Worm (Caenorhabditis elegans) whole organism, L4 larva: ENCODE measurements around the gene tbb-4.

Source experiments
- D1046.2 ChIP-seq: fragments of 200-800 bp; sonication (Bioruptor generic); IDR thresholded peaks from 2 replicates; pipeline ENCODE4 v1.3.6; 2022; ENCODE audit warnings: missing genetic modification characterization, missing compliant biosample characterization
- F10B5.3 ChIP-seq: sonication (generic microtip); optimal IDR thresholded peaks from 2 replicates; lab custom pipeline; 2016; ENCODE audit warnings: mild to moderate bottlenecking, missing genetic modification characterization, missing compliant biosample characterization
- F37D6.2 ChIP-seq: sonication (generic microtip); optimal IDR thresholded peaks from 2 replicates; lab custom pipeline; 2016; ENCODE audit warnings: mild to moderate bottlenecking, missing genetic modification characterization, missing compliant biosample characterization
- F49E8.2 ChIP-seq: sonication (generic microtip); optimal IDR thresholded peaks from 2 replicates; lab custom pipeline; 2016; ENCODE audit warnings: missing compliant biosample characterization, mild to moderate bottlenecking, missing genetic modification characterization, borderline replicate concordance
- T20F7.1 ChIP-seq: fragments of 200-800 bp; sonication (Bioruptor generic); optimal IDR thresholded peaks from 2 replicates; lab custom pipeline; 2018; ENCODE audit warnings: mild to moderate bottlenecking, missing genetic modification characterization, missing compliant biosample characterization
- Y75B8A.6 ChIP-seq: fragments of 200-800 bp; sonication (Bioruptor generic); IDR thresholded peaks from 2 replicates; pipeline ENCODE4 v1.3.6; 2022; ENCODE audit warnings: missing genetic modification reagents, missing genetic modification characterization, missing compliant biosample characterization
- aly-2 ChIP-seq: sonication (generic microtip); optimal IDR thresholded peaks from 2 replicates; lab custom pipeline; 2018; ENCODE audit warnings: missing biosample characterization, missing genetic modification characterization
- ama-1 ChIP-seq: fragments of 150-350 bp; optimal IDR thresholded peaks from 2 replicates; lab custom pipeline; 2014; ENCODE audit warnings: inconsistent platforms, mixed read lengths
- ceh-62 ChIP-seq: sonication (generic microtip); optimal IDR thresholded peaks from 2 replicates; lab custom pipeline; 2017; ENCODE audit warnings: missing biosample characterization, missing genetic modification characterization
- daf-12 ChIP-seq: fragments of 150-350 bp; optimal IDR thresholded peaks from 2 replicates; lab custom pipeline; 2014; ENCODE audit warnings: missing biosample characterization, missing genetic modification reagents, missing genetic modification characterization
- daf-16 ChIP-seq, 3 experiments: sonication (generic microtip); optimal IDR thresholded peaks; 2 replicates each; lab custom pipeline; 2016 to 2017; ENCODE audit warnings: missing genetic modification characterization in 3 of 3, missing genetic modification reagents in 3 of 3, mild to moderate bottlenecking in 2 of 3, missing compliant biosample characterization in 2 of 3, missing biosample characterization in 1 of 3, moderate library complexity in 1 of 3
- daf-19 ChIP-seq: fragments of 200-800 bp; sonication (Bioruptor generic); conservative IDR thresholded peaks from 2 replicates; pipeline ENCODE4 v1.3.6; 2022; ENCODE audit warnings: missing genetic modification characterization, missing compliant biosample characterization
- daf-8 ChIP-seq: fragments of 200-800 bp; sonication (Bioruptor generic); IDR thresholded peaks from 2 replicates; pipeline ENCODE4 v1.3.6; 2022; ENCODE audit warnings: missing genetic modification characterization, missing compliant biosample characterization
- dmd-6 ChIP-seq: fragments of 200-800 bp; sonication (Bioruptor generic); IDR thresholded peaks from 2 replicates; pipeline ENCODE4 v1.3.6; 2022; ENCODE audit warnings: missing genetic modification reagents, missing genetic modification characterization, missing compliant biosample characterization
- dmd-8 ChIP-seq: fragments of 200-800 bp; sonication (Bioruptor generic); IDR thresholded peaks from 2 replicates; pipeline ENCODE4 v1.3.6; 2022; ENCODE audit warnings: missing genetic modification characterization, missing compliant biosample characterization
- dmd-9 ChIP-seq: fragments of 200-800 bp; sonication (Bioruptor generic); IDR thresholded peaks from 2 replicates; pipeline ENCODE4 v1.3.6; 2022; ENCODE audit warnings: missing genetic modification reagents, missing genetic modification characterization, missing compliant biosample characterization
- dpl-1 ChIP-seq: fragments of 150-350 bp; optimal IDR thresholded peaks from 2 replicates; lab custom pipeline; 2014; ENCODE audit warnings: missing biosample characterization, missing genetic modification reagents, missing genetic modification characterization
- duxl-1 ChIP-seq: sonication (generic microtip); optimal IDR thresholded peaks from 2 replicates; lab custom pipeline; 2016; ENCODE audit warnings: mild to moderate bottlenecking, missing genetic modification characterization, moderate library complexity, missing compliant biosample characterization; ENCODE audit not compliant: poor library complexity
- dve-1 ChIP-seq: sonication (generic microtip); optimal IDR thresholded peaks from 2 replicates; lab custom pipeline; 2017; ENCODE audit warnings: antibody characterized with exemption, mild to moderate bottlenecking, missing genetic modification characterization, missing compliant biosample characterization; ENCODE audit not compliant: insufficient read depth
- fkh-10 ChIP-seq: fragments of 150-350 bp; optimal IDR thresholded peaks from 2 replicates; lab custom pipeline; 2014; ENCODE audit warnings: missing biosample characterization, missing genetic modification reagents, missing genetic modification characterization
- fos-1 ChIP-seq: fragments of 150-350 bp; optimal IDR thresholded peaks from 2 replicates; lab custom pipeline; 2014; ENCODE audit warnings: missing biosample characterization, missing genetic modification characterization
- gei-8 ChIP-seq: fragments of 200-800 bp; sonication (Bioruptor generic); optimal IDR thresholded peaks from 2 replicates; lab custom pipeline; 2018; ENCODE audit warnings: mild to moderate bottlenecking, missing genetic modification characterization, missing compliant biosample characterization
- hlh-30 ChIP-seq: sonication (generic microtip); optimal IDR thresholded peaks from 2 replicates; lab custom pipeline; 2017; ENCODE audit warnings: antibody characterized with exemption, mild to moderate bottlenecking, missing genetic modification characterization, missing compliant biosample characterization; ENCODE audit not compliant: insufficient read depth
- lim-7 ChIP-seq: fragments of 200-800 bp; sonication (Bioruptor generic); IDR thresholded peaks from 2 replicates; pipeline ENCODE4 v1.3.6; 2022; ENCODE audit warnings: missing genetic modification characterization, missing compliant biosample characterization
- lir-3 ChIP-seq: sonication (generic microtip); optimal IDR thresholded peaks from 2 replicates; lab custom pipeline; 2016; ENCODE audit warnings: mild to moderate bottlenecking, missing genetic modification characterization, missing compliant biosample characterization
- lsy-2 ChIP-seq, 2 experiments: fragments of 150-350 bp in 1 of 2; sonication (generic microtip) in 1 of 2; optimal IDR thresholded peaks; 2 replicates each; lab custom pipeline; 2014 to 2017; ENCODE audit warnings: missing biosample characterization in 2 of 2, missing genetic modification characterization in 2 of 2
- madf-5 ChIP-seq, 2 experiments: fragments of 200-800 bp; sonication (Bioruptor generic); IDR thresholded peaks; 2 replicates each; pipeline ENCODE4 v1.3.6; 2022; ENCODE audit warnings: missing compliant biosample characterization in 2 of 2, missing genetic modification characterization in 2 of 2
- mdl-1 ChIP-seq, 2 experiments: fragments of 150-350 bp in 1 of 2; sonication (generic microtip) in 1 of 2; optimal IDR thresholded peaks; 2 replicates each; lab custom pipeline; 2014 to 2017; ENCODE audit warnings: missing biosample characterization in 2 of 2, missing genetic modification characterization in 2 of 2
- mep-1 ChIP-seq: fragments of 150-350 bp; sonication (generic microtip); optimal IDR thresholded peaks from 3 replicates; lab custom pipeline; 2014; ENCODE audit warnings: missing biosample characterization, missing genetic modification characterization
- nhr-10 ChIP-seq: fragments of 150-350 bp; optimal IDR thresholded peaks from 2 replicates; lab custom pipeline; 2014; ENCODE audit warnings: missing biosample characterization, missing genetic modification characterization
- nhr-11 ChIP-seq: fragments of 150-350 bp; optimal IDR thresholded peaks from 2 replicates; lab custom pipeline; 2014; ENCODE audit warnings: missing biosample characterization, missing genetic modification characterization
- nhr-111 ChIP-seq: fragments of 200-800 bp; sonication (Bioruptor generic); optimal IDR thresholded peaks from 2 replicates; lab custom pipeline; 2018; ENCODE audit warnings: mild to moderate bottlenecking, missing genetic modification characterization, missing compliant biosample characterization
- nhr-237 ChIP-seq: sonication (generic microtip); optimal IDR thresholded peaks from 2 replicates; lab custom pipeline; 2017; ENCODE audit warnings: missing biosample characterization, missing genetic modification characterization
- nhr-25 ChIP-seq: sonication (generic microtip); optimal IDR thresholded peaks from 2 replicates; lab custom pipeline; 2017; ENCODE audit warnings: missing genetic modification characterization, mild to moderate bottlenecking, missing compliant biosample characterization, antibody characterized with exemption, moderate library complexity, borderline replicate concordance; ENCODE audit not compliant: insufficient read depth
- nhr-42 ChIP-seq: fragments of 200-800 bp; sonication (Bioruptor generic); IDR thresholded peaks from 2 replicates; pipeline ENCODE4 v1.3.6; 2022; ENCODE audit warnings: missing genetic modification characterization, missing compliant biosample characterization
- nhr-48 ChIP-seq: sonication (generic microtip); optimal IDR thresholded peaks from 2 replicates; lab custom pipeline; 2016; ENCODE audit warnings: mild to moderate bottlenecking, missing genetic modification characterization, missing compliant biosample characterization
- nhr-6 ChIP-seq: fragments of 150-350 bp; optimal IDR thresholded peaks from 2 replicates; lab custom pipeline; 2014; ENCODE audit warnings: missing biosample characterization, missing genetic modification characterization
- nhr-76 ChIP-seq: fragments of 150-350 bp; optimal IDR thresholded peaks from 2 replicates; lab custom pipeline; 2014; ENCODE audit warnings: missing biosample characterization, missing genetic modification characterization
- php-3 ChIP-seq: fragments of 200-800 bp; sonication (Bioruptor generic); IDR thresholded peaks from 2 replicates; pipeline ENCODE4 v1.3.6; 2022; ENCODE audit warnings: missing genetic modification reagents, missing genetic modification characterization, missing compliant biosample characterization
- pqm-1 ChIP-seq: sonication (generic microtip); optimal IDR thresholded peaks from 2 replicates; lab custom pipeline; 2017; ENCODE audit warnings: missing biosample characterization, missing genetic modification characterization
- sdz-12 ChIP-seq: fragments of 200-800 bp; sonication (Bioruptor generic); optimal IDR thresholded peaks from 2 replicates; lab custom pipeline; 2018; ENCODE audit warnings: mild to moderate bottlenecking, missing genetic modification characterization, missing compliant biosample characterization
- snpc-4 ChIP-seq: fragments of 150-350 bp; optimal IDR thresholded peaks from 2 replicates; lab custom pipeline; 2014; ENCODE audit warnings: missing biosample characterization, missing genetic modification characterization
- spr-1 ChIP-seq: sonication (generic microtip); optimal IDR thresholded peaks from 2 replicates; lab custom pipeline; 2016; ENCODE audit warnings: mild to moderate bottlenecking, missing genetic modification characterization, missing compliant biosample characterization
- unc-130 ChIP-seq: sonication (generic microtip); optimal IDR thresholded peaks from 2 replicates; lab custom pipeline; 2016; ENCODE audit warnings: missing genetic modification reagents, missing genetic modification characterization, missing compliant biosample characterization
- unc-39 ChIP-seq: sonication (generic microtip); optimal IDR thresholded peaks from 2 replicates; lab custom pipeline; 2017; ENCODE audit warnings: missing biosample characterization, missing genetic modification characterization
- unc-62 ChIP-seq, 3 experiments: fragments of 150-350 bp in 1 of 3; sonication (generic microtip); optimal IDR thresholded peaks in 2 of 3; peaks in 1 of 3; 1 replicate in 1 of 3; 2 replicates in 2 of 3; lab custom pipeline; 2014 to 2017; ENCODE audit warnings: missing biosample characterization in 3 of 3, missing genetic modification characterization in 3 of 3, missing genetic modification reagents in 3 of 3, missing genotype in 1 of 3
- vab-7 ChIP-seq: fragments of 200-800 bp; sonication (Bioruptor generic); IDR thresholded peaks from 2 replicates; pipeline ENCODE4 v1.3.6; 2022; ENCODE audit warnings: missing genetic modification reagents, missing genetic modification characterization, missing compliant biosample characterization
- zag-1 ChIP-seq: fragments of 150-350 bp; optimal IDR thresholded peaks from 2 replicates; lab custom pipeline; 2014; ENCODE audit warnings: missing biosample characterization, missing genetic modification characterization
- zip-2 ChIP-seq: fragments of 150-350 bp; optimal IDR thresholded peaks from 2 replicates; lab custom pipeline; 2014; ENCODE audit warnings: missing biosample characterization, missing genetic modification characterization
- ztf-11 ChIP-seq: fragments of 150-350 bp; optimal IDR thresholded peaks from 2 replicates; lab custom pipeline; 2014; ENCODE audit warnings: missing biosample characterization, missing genetic modification characterization

Gene tbb-4

ce11 chrX:9431002-9431482, 5.7 kb downstream of the tbb-4 start, which contains the start of gene B0272.3 (continued):
- no peak for TF ChIP-seq fos-1
- TF ChIP-seq lsy-2 (tag; optimal IDR thresholded peaks at IDR 0.05; lab: Kevin White, UChicago): peak in 1 of 2 experiments; percentile 4
- TF ChIP-seq duxl-1 (tag; lab: Kevin White, UChicago): no peak
- TF ChIP-seq sdz-12 (GFP tag; lab: Kevin White, UChicago): no peak
- TF ChIP-seq nhr-237 (tag; lab: Kevin White, UChicago): no peak
- TF ChIP-seq lim-7 (GFP tag; lab: Robert Waterston, UW): no peak
- TF ChIP-seq unc-62 (GFP tag; optimal IDR thresholded peaks at IDR 0.05 in 1 of 2; lab: Kevin White, UChicago): peak in 1 of 2 experiments; percentile 50
- no peak for TF ChIP-seq unc-62 (tag; optimal IDR thresholded peaks at IDR 0.05; lab: Kevin White, UChicago)
- TF ChIP-seq aly-2 (tag; lab: Kevin White, UChicago): no peak
- no peak for TF ChIP-seq vab-7 (GFP tag; lab: Robert Waterston, UW)
- peak; percentile 68 for TF ChIP-seq hlh-30 (tag; lab: Kevin White, UChicago)
- peak; percentile 1 to 13 for TF ChIP-seq daf-16 (GFP tag; optimal IDR thresholded peaks at IDR 0.05; lab: Kevin White, UChicago)
- peak; percentile 90 for TF ChIP-seq daf-16 (tag; optimal IDR thresholded peaks at IDR 0.05; lab: Kevin White, UChicago)
- no peak for TF ChIP-seq Y75B8A.6 (GFP tag; lab: Robert Waterston, UW)
- TF ChIP-seq dmd-9 (GFP tag; lab: Robert Waterston, UW): no peak
- TF ChIP-seq zip-2 (tag; lab: Kevin White, UChicago): no peak
- peak; percentile 44 for TF ChIP-seq nhr-48 (tag; lab: Kevin White, UChicago)
- TF ChIP-seq T20F7.1 (GFP tag; lab: Kevin White, UChicago): no peak
- TF ChIP-seq dpl-1 (GFP tag; lab: Kevin White, UChicago): no peak
- no peak for TF ChIP-seq nhr-42 (GFP tag; lab: Robert Waterston, UW)
- TF ChIP-seq F10B5.3: no peak
- no peak for TF ChIP-seq F37D6.2 (tag; lab: Kevin White, UChicago)
- TF ChIP-seq snpc-4 (tag; lab: Kevin White, UChicago): no peak
- TF ChIP-seq nhr-111 (GFP tag; lab: Kevin White, UChicago): no peak
- no peak for TF ChIP-seq lir-3 (tag; lab: Kevin White, UChicago)
- TF ChIP-seq mdl-1 (tag; optimal IDR thresholded peaks at IDR 0.05; lab: Kevin White, UChicago): peak in 1 of 2 experiments; percentile 78
- no peak for TF ChIP-seq gei-8 (GFP tag; lab: Kevin White, UChicago)
- no peak for TF ChIP-seq fkh-10
- TF ChIP-seq dve-1 (tag; lab: Kevin White, UChicago): peak; percentile 91
- no peak for TF ChIP-seq unc-130
- TF ChIP-seq unc-39 (tag; lab: Kevin White, UChicago): no peak
- no peak for TF ChIP-seq D1046.2 (GFP tag; lab: Robert Waterston, UW)
- TF ChIP-seq php-3 (GFP tag; lab: Robert Waterston, UW): no peak
- no peak for TF ChIP-seq nhr-76 (tag; lab: Kevin White, UChicago)
- no peak for TF ChIP-seq zag-1
- no peak for TF ChIP-seq nhr-10
- peak; percentile 83 for TF ChIP-seq nhr-11
- TF ChIP-seq mep-1 (tag; lab: Kevin White, UChicago): peak; percentile 76
- TF ChIP-seq ama-1: no peak
- TF ChIP-seq ceh-62: no peak
- TF ChIP-seq nhr-25 (tag; lab: Kevin White, UChicago): peak; percentile 41
- TF ChIP-seq daf-8: no peak
- no peak for TF ChIP-seq madf-5 (GFP tag; IDR thresholded peaks at IDR 0.05; lab: Robert Waterston, UW)
- TF ChIP-seq ztf-11: no peak
- TF ChIP-seq dmd-8: no peak
- TF ChIP-seq F49E8.2 (tag; lab: Kevin White, UChicago): no peak
- no peak for TF ChIP-seq daf-12 (tag; lab: Kevin White, UChicago)
- TF ChIP-seq pqm-1 (tag; lab: Kevin White, UChicago): peak; percentile 63
- TF ChIP-seq daf-19 (GFP tag; lab: Robert Waterston, UW): no peak
- no peak; the same call in 1 of the 2 replicates for TF ChIP-seq dmd-6 (GFP tag; lab: Robert Waterston, UW)
- peak; percentile 2 for TF ChIP-seq spr-1
- peak; percentile 10 for TF ChIP-seq nhr-6 (tag; lab: Kevin White, UChicago)
